Worm (Caenorhabditis elegans): ENCODE measurements around the gene Y69A2AR.12.

Gene Y69A2AR.12

ce11 chrIV:2601988-2602861 is 33.8 kb downstream of the Y69A2AR.12 start (continued):
- TF ChIP-seq unc-42 (tag; optimal IDR thresholded peaks at IDR 0.05) (no peak), dmd-4 (tag; optimal IDR thresholded peaks at IDR 0.05; ENCODE audit: borderline replicate concordance) (no peak), ceh-9 (tag; optimal IDR thresholded peaks at IDR 0.05) (no peak), dve-1 (tag; optimal IDR thresholded peaks at IDR 0.05) (peak; percentile 60), ahr-1 (tag; optimal IDR thresholded peaks at IDR 0.05) (no peak), elt-4 (tag; optimal IDR thresholded peaks at IDR 0.05) (no peak), fkh-6 (tag; optimal IDR thresholded peaks at IDR 0.05) (no peak), zip-5 (tag; optimal IDR thresholded peaks at IDR 0.05) (no peak), ceh-30 (tag; optimal IDR thresholded peaks at IDR 0.05) (peak; percentile 30), ceh-18 (tag; optimal IDR thresholded peaks at IDR 0.05) (peak; percentile 80), ceh-45 (GFP tag; IDR thresholded peaks at IDR 0.05) (no peak), ceh-31 (tag; optimal IDR thresholded peaks at IDR 0.05) (peak; percentile 70), nhr-232 (tag; optimal IDR thresholded peaks at IDR 0.05) (no peak), pros-1 (tag; optimal IDR thresholded peaks at IDR 0.05) (peak; percentile 46), C08G9.2 (tag; optimal IDR thresholded peaks at IDR 0.05) (no peak), madf-2 (tag; optimal IDR thresholded peaks at IDR 0.05) (no peak), ceh-34 (tag; optimal IDR thresholded peaks at IDR 0.05) (peak; percentile 43), gmeb-2 (tag; optimal IDR thresholded peaks at IDR 0.05) (no peak), ceh-6 (GFP tag; optimal IDR thresholded peaks at IDR 0.05) (no peak), lin-11 (tag; optimal IDR thresholded peaks at IDR 0.05) (no peak), hlh-30 (tag; optimal IDR thresholded peaks at IDR 0.05; ENCODE audit: insufficient read depth) (peak; percentile 100), sox-4 (tag; optimal IDR thresholded peaks at IDR 0.05) (no peak)

- TF ChIP-seq K02D7.2 (tag; optimal IDR thresholded peaks at IDR 0.05) (no peak), unc-55 (GFP tag; optimal IDR thresholded peaks at IDR 0.05) (no peak), mec-3 (tag; optimal IDR thresholded peaks at IDR 0.05; ENCODE audit: borderline replicate concordance) (no peak)
Observed at ce11 chrIV:2602862-2603189, 34.4 kb downstream of the Y69A2AR.12 start.

- TF ChIP-seq ceh-31 (tag; optimal IDR thresholded peaks at IDR 0.05) (peak; percentile 0), ceh-48 (tag; optimal IDR thresholded peaks at IDR 0.05) (no peak), hlh-13 (GFP tag; optimal IDR thresholded peaks at IDR 0.05) (peak; percentile 0), K02D7.2 (tag; optimal IDR thresholded peaks at IDR 0.05) (no peak), ttx-3 (tag; optimal IDR thresholded peaks at IDR 0.05) (no peak), tbx-2 (tag; optimal IDR thresholded peaks at IDR 0.05) (peak; percentile 12), pros-1 (tag; optimal IDR thresholded peaks at IDR 0.05) (no peak), F13H6.1 (tag; optimal IDR thresholded peaks at IDR 0.05) (no peak), ztf-16 (tag; optimal IDR thresholded peaks at IDR 0.05) (no peak), elt-4 (tag; optimal IDR thresholded peaks at IDR 0.05) (no peak), hlh-30 (tag; optimal IDR thresholded peaks at IDR 0.05; ENCODE audit: insufficient read depth) (peak; percentile 87), hlh-6 (tag; optimal IDR thresholded peaks at IDR 0.05) (no peak), che-1 (tag; optimal IDR thresholded peaks at IDR 0.05) (no peak), ceh-30 (tag; optimal IDR thresholded peaks at IDR 0.05) (no peak), sdc-2 (tag; optimal IDR thresholded peaks at IDR 0.05) (no peak), ceh-18 (tag; optimal IDR thresholded peaks at IDR 0.05) (no peak), zip-5 (tag; optimal IDR thresholded peaks at IDR 0.05) (no peak), unc-86 (tag; optimal IDR thresholded peaks at IDR 0.05) (no peak), odd-2 (tag; optimal IDR thresholded peaks at IDR 0.05) (no peak)
Observed at ce11 chrIV:2603556-2604021, 35.2 kb downstream of the Y69A2AR.12 start.

ce11 chrIV:2606572-2606971 is 38.2 kb downstream of the Y69A2AR.12 start:
- TF ChIP-seq dve-1 (tag; optimal IDR thresholded peaks at IDR 0.05) (no peak), hlh-6 (tag; optimal IDR thresholded peaks at IDR 0.05) (no peak), sox-2 (GFP tag; IDR thresholded peaks at IDR 0.05) (no peak), ets-4 (tag; optimal IDR thresholded peaks at IDR 0.05) (no peak), ceh-31 (tag; optimal IDR thresholded peaks at IDR 0.05) (no peak), elt-4 (tag; optimal IDR thresholded peaks at IDR 0.05) (no peak), fkh-6 (tag; optimal IDR thresholded peaks at IDR 0.05) (no peak), pros-1 (tag; optimal IDR thresholded peaks at IDR 0.05) (no peak), hlh-13 (GFP tag; optimal IDR thresholded peaks at IDR 0.05) (no peak), ztf-16 (tag; optimal IDR thresholded peaks at IDR 0.05) (no peak), ceh-34 (tag; optimal IDR thresholded peaks at IDR 0.05) (no peak), elt-2 (tag; optimal IDR thresholded peaks at IDR 0.05) (no peak), K02D7.2 (tag; optimal IDR thresholded peaks at IDR 0.05) (no peak), mec-3 (tag; optimal IDR thresholded peaks at IDR 0.05; ENCODE audit: borderline replicate concordance) (no peak), ceh-9 (tag; optimal IDR thresholded peaks at IDR 0.05) (no peak), dmd-4 (tag; optimal IDR thresholded peaks at IDR 0.05; ENCODE audit: borderline replicate concordance) (no peak), C08G9.2 (tag; optimal IDR thresholded peaks at IDR 0.05) (no peak)

Measured in whole organism, late embryonic.